Worm (Caenorhabditis elegans) whole organism, L2 larva: ENCODE data around the gene T10B5.3.

Experiments used
- R02D3.7 ChIP-seq: fragments of 150-350 bp; optimal IDR thresholded peaks from 2 replicates; lab custom pipeline; 2014; ENCODE audit warnings: missing biosample characterization, missing genetic modification characterization
- elt-1 ChIP-seq: fragments of 150-350 bp; optimal IDR thresholded peaks from 2 replicates; lab custom pipeline; 2014; ENCODE audit warnings: missing biosample characterization, missing genetic modification characterization
- nhr-11 ChIP-seq: fragments of 150-350 bp; optimal IDR thresholded peaks from 2 replicates; lab custom pipeline; 2014; ENCODE audit warnings: missing biosample characterization, missing genetic modification characterization

- TF ChIP-seq R02D3.7, result no peak
- TF ChIP-seq elt-1, result no peak
- TF ChIP-seq nhr-11 (tag; lab: Kevin White, UChicago), result no peak
These were observed 45.1 kb downstream of the T10B5.3 start for ce11 chrV:1824528-1824927.
